Worm (Caenorhabditis elegans) whole organism, midembryonic: Measurements from ENCODE around the gene lgmn-1.

Experiments used
- T22C8.4 ChIP-seq: fragments of 200-800 bp; sonication (Bioruptor generic); IDR thresholded peaks from 2 replicates; pipeline ENCODE4 v1.3.6; 2022; ENCODE audit warnings: missing genetic modification characterization, missing compliant biosample characterization
- cog-1 ChIP-seq: sonication (generic microtip); optimal IDR thresholded peaks from 2 replicates; lab custom pipeline; 2016; ENCODE audit warnings: missing genetic modification characterization, missing compliant biosample characterization
- flt-1 ChIP-seq: fragments of 200-800 bp; sonication (Bioruptor generic); IDR thresholded peaks from 2 replicates; pipeline ENCODE4 v1.3.6; 2022; ENCODE audit warnings: missing genetic modification characterization, missing compliant biosample characterization
- klf-2 ChIP-seq: fragments of 200-800 bp; sonication (Bioruptor generic); conservative IDR thresholded peaks from 2 replicates; pipeline ENCODE4 v1.3.6; 2022; ENCODE audit warnings: missing genetic modification reagents, missing genetic modification characterization, missing compliant biosample characterization
- med-1 ChIP-seq: sonication (generic microtip); optimal IDR thresholded peaks from 2 replicates; lab custom pipeline; 2017; ENCODE audit warnings: missing genetic modification characterization, mild to moderate bottlenecking, missing compliant biosample characterization, antibody characterized with exemption, missing genetic modification reagents; ENCODE audit not compliant: insufficient read depth
- ref-1 ChIP-seq: fragments of 200-800 bp; sonication (Bioruptor generic); conservative IDR thresholded peaks from 2 replicates; pipeline ENCODE4 v1.3.6; 2022; ENCODE audit warnings: missing genetic modification reagents, missing genetic modification characterization, missing compliant biosample characterization
- tab-1 ChIP-seq: fragments of 200-800 bp; sonication (Bioruptor generic); IDR thresholded peaks from 2 replicates; pipeline ENCODE4 v1.3.6; 2022; ENCODE audit warnings: missing genetic modification characterization, missing compliant biosample characterization
- ztf-23 ChIP-seq: fragments of 200-800 bp; sonication (Bioruptor generic); IDR thresholded peaks from 2 replicates; pipeline ENCODE4 v1.3.6; 2022; ENCODE audit warnings: missing genetic modification reagents, missing genetic modification characterization, missing compliant biosample characterization
- ztf-29 ChIP-seq: fragments of 200-800 bp; sonication (Bioruptor generic); IDR thresholded peaks from 2 replicates; pipeline ENCODE4 v1.3.6; 2022; ENCODE audit warnings: missing genetic modification reagents, missing genetic modification characterization, missing compliant biosample characterization

DNA sequence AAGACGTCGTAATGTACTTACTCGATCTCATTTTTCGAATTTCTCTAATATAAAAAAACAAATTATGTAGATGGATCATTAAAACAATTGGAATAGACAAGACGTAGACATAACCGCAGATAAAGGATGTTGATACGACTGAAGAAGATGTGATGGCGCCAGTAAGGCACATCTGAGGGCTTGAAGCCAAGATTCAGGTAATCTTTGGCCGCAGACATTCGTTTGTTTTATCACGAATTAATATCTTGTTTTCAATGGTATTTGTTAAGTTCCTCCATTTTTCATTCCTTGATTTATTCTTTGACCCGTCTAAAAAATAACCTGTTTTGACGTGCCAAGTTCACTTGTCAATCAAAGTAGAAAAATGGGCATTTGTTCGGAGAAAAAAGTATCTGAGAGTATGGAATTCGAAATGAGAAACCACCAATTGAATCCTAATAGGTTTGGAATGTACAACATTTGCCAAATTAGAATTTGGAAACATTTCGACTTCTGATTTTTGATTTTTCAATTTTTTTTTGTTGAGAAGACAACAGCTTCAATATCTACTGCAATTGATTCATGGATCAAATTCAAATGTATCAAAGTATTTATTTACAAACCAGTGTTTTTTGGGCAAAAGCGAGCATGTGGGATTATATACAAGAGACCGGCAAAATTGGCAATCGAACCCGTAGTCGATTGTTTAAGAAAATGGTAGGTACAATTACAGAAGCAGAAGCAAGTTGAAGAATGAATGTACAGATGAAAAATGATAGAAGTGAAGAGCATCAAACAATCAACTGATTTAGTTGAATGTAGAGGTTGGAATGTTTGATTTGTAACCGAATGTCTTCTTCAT is 39.0 kb downstream of the lgmn-1 start:
- no peak for TF ChIP-seq med-1 (GFP tag; lab: Kevin White, UChicago)
- TF ChIP-seq klf-2 = no peak
- no peak for TF ChIP-seq ref-1 (GFP tag; lab: Robert Waterston, UW)
- TF ChIP-seq flt-1 = no peak
- TF ChIP-seq ztf-23 (GFP tag; lab: Robert Waterston, UW) = no peak
- TF ChIP-seq T22C8.4 (GFP tag; lab: Robert Waterston, UW) = no peak
- no peak for TF ChIP-seq ztf-29 (GFP tag; lab: Robert Waterston, UW)
- no peak for TF ChIP-seq cog-1 (tag; lab: Kevin White, UChicago)
- no peak for TF ChIP-seq tab-1 (GFP tag; lab: Robert Waterston, UW)
